Worm (Caenorhabditis elegans): ENCODE data around the gene pssy-2.

- TF ChIP-seq let-526 (GFP tag; IDR thresholded peaks at IDR 0.05) (no peak), ztf-6 (GFP tag; IDR thresholded peaks at IDR 0.05) (no peak), atf-7 (tag; optimal IDR thresholded peaks at IDR 0.05) (no peak), Y67H2A.10 (GFP tag; conservative IDR thresholded peaks at IDR 0.05) (no peak), pbrm-1 (GFP tag; IDR thresholded peaks at IDR 0.05) (no peak), snpc-4 (GFP tag; optimal IDR thresholded peaks at IDR 0.05) (no peak), snpc-4 (tag; optimal IDR thresholded peaks at IDR 0.05) (no peak), lsy-27 (tag; optimal IDR thresholded peaks at IDR 0.05; ENCODE audit: borderline replicate concordance, insufficient read depth) (no peak), nhr-27 (tag; optimal IDR thresholded peaks at IDR 0.05) (no peak), ceh-79 (tag; optimal IDR thresholded peaks at IDR 0.05) (no peak), unc-62 (GFP tag; optimal IDR thresholded peaks at IDR 0.05) (no peak), nhr-90 (tag; optimal IDR thresholded peaks at IDR 0.05) (no peak), ama-1 (optimal IDR thresholded peaks at IDR 0.05) (no peak), ama-1 (GFP tag; optimal IDR thresholded peaks at IDR 0.05) (no peak)
These were observed 32.2 kb upstream of the pssy-2 start, which contains the start of gene ciao-2B for ce11 chrIII:13439415-13439814.

Data from whole organism, young adult.